Worm (Caenorhabditis elegans) whole organism, L1 larva: ENCODE measurements around the gene nlp-34.

Experiments
- C04F5.9 ChIP-seq: sonication (generic microtip); optimal IDR thresholded peaks from 2 replicates; lab custom pipeline; 2016; ENCODE audit warnings: missing genetic modification characterization, missing compliant biosample characterization
- C16A3.4 ChIP-seq: fragments of 150-350 bp; optimal IDR thresholded peaks from 2 replicates; lab custom pipeline; 2014; ENCODE audit warnings: missing biosample characterization, missing genetic modification characterization
- C34B4.2 ChIP-seq: sonication (generic microtip); optimal IDR thresholded peaks from 2 replicates; lab custom pipeline; 2017; ENCODE audit warnings: mild to moderate bottlenecking, missing genetic modification characterization, missing compliant biosample characterization
- F16B12.6 ChIP-seq: fragments of 150-350 bp; optimal IDR thresholded peaks from 2 replicates; lab custom pipeline; 2014; ENCODE audit warnings: missing biosample characterization, missing genetic modification characterization
- Y116A8C.19 ChIP-seq: sonication (generic microtip); optimal IDR thresholded peaks from 2 replicates; lab custom pipeline; 2016; ENCODE audit warnings: missing compliant biosample characterization, missing genetic modification characterization, borderline replicate concordance
- aha-1 ChIP-seq: fragments of 150-350 bp; optimal IDR thresholded peaks from 2 replicates; lab custom pipeline; 2014; ENCODE audit warnings: missing biosample characterization, missing genetic modification characterization
- alr-1 ChIP-seq: fragments of 200-800 bp; sonication (Bioruptor generic); optimal IDR thresholded peaks from 2 replicates; lab custom pipeline; 2018; ENCODE audit warnings: borderline replicate concordance, mild to moderate bottlenecking, missing genetic modification characterization, missing compliant biosample characterization
- aly-2 ChIP-seq: fragments of 150-350 bp; optimal IDR thresholded peaks from 2 replicates; lab custom pipeline; 2014; ENCODE audit warnings: missing biosample characterization, missing genetic modification characterization
- ceh-90 ChIP-seq: sonication (generic microtip); optimal IDR thresholded peaks from 2 replicates; lab custom pipeline; 2016; ENCODE audit warnings: missing genetic modification characterization, missing compliant biosample characterization
- ces-1 ChIP-seq: fragments of 150-350 bp; optimal IDR thresholded peaks from 2 replicates; lab custom pipeline; 2014; ENCODE audit warnings: missing biosample characterization, missing genetic modification reagents, missing genetic modification characterization
- egl-13 ChIP-seq: sonication (generic microtip); optimal IDR thresholded peaks from 2 replicates; lab custom pipeline; 2016; ENCODE audit warnings: missing genotype, missing genetic modification reagents, missing genetic modification characterization, missing compliant biosample characterization
- elt-3 ChIP-seq, 6 experiments: fragments of 150-350 bp in 1 of 6; sonication (generic microtip); optimal IDR thresholded peaks; 2 replicates each; lab custom pipeline; 2017 to 2018; ENCODE audit warnings: missing biosample characterization in 6 of 6, missing genetic modification characterization in 6 of 6, inconsistent platforms in 1 of 6
- fkh-4 ChIP-seq: sonication (generic microtip); optimal IDR thresholded peaks from 2 replicates; lab custom pipeline; 2016; ENCODE audit warnings: missing compliant biosample characterization, missing genetic modification characterization, borderline replicate concordance
- fkh-8 ChIP-seq: sonication (generic microtip); optimal IDR thresholded peaks from 2 replicates; lab custom pipeline; 2016; ENCODE audit warnings: mild to moderate bottlenecking, missing genetic modification characterization, missing compliant biosample characterization
- grh-1 ChIP-seq: fragments of 200-800 bp; sonication (Bioruptor generic); IDR thresholded peaks from 2 replicates; pipeline ENCODE4 v1.3.6; 2022; ENCODE audit warnings: missing genetic modification reagents, missing genetic modification characterization, missing compliant biosample characterization
- hlh-4 ChIP-seq: sonication (generic microtip); optimal IDR thresholded peaks from 2 replicates; lab custom pipeline; 2016; ENCODE audit warnings: mild to moderate bottlenecking, missing genetic modification characterization, missing compliant biosample characterization
- irx-1 ChIP-seq: sonication (generic microtip); optimal IDR thresholded peaks from 2 replicates; lab custom pipeline; 2016; ENCODE audit warnings: missing genetic modification characterization, missing compliant biosample characterization
- jun-1 ChIP-seq: fragments of 150-350 bp; optimal IDR thresholded peaks from 2 replicates; lab custom pipeline; 2014; ENCODE audit warnings: missing biosample characterization, missing genetic modification reagents, missing genetic modification characterization
- lin-14 ChIP-seq: fragments of 200-800 bp; sonication (Bioruptor generic); optimal IDR thresholded peaks from 2 replicates; lab custom pipeline; 2018; ENCODE audit warnings: mild to moderate bottlenecking, missing genetic modification characterization, moderate library complexity, missing compliant biosample characterization
- lin-35 ChIP-seq, 2 experiments: fragments of 150-350 bp; optimal IDR thresholded peaks; 2 replicates each; lab custom pipeline; 2014; ENCODE audit warnings: missing biosample characterization in 2 of 2, missing genetic modification characterization in 2 of 2, missing genetic modification reagents in 2 of 2
- lin-39 ChIP-seq: fragments of 150-350 bp; optimal IDR thresholded peaks from 2 replicates; lab custom pipeline; 2014; ENCODE audit warnings: missing biosample characterization, missing genetic modification reagents, missing genetic modification characterization
- lir-3 ChIP-seq: sonication (generic microtip); optimal IDR thresholded peaks from 2 replicates; lab custom pipeline; 2016; ENCODE audit warnings: mild to moderate bottlenecking, missing genetic modification characterization, moderate library complexity, missing compliant biosample characterization; ENCODE audit not compliant: poor library complexity
- mab-9 ChIP-seq: fragments of 200-800 bp; sonication (Bioruptor generic); IDR thresholded peaks from 2 replicates; pipeline ENCODE4 v1.3.6; 2022; ENCODE audit warnings: missing genetic modification reagents, missing genetic modification characterization, missing compliant biosample characterization
- mdl-1 ChIP-seq, 2 experiments: fragments of 150-350 bp; optimal IDR thresholded peaks; 2 replicates each; lab custom pipeline; 2014 to 2017; ENCODE audit warnings: missing biosample characterization in 2 of 2, missing genetic modification characterization in 2 of 2, inconsistent platforms in 1 of 2
- mef-2 ChIP-seq: fragments of 150-350 bp; optimal IDR thresholded peaks from 2 replicates; lab custom pipeline; 2014; ENCODE audit warnings: missing biosample characterization, missing genetic modification characterization
- mep-1 ChIP-seq: fragments of 150-350 bp; optimal IDR thresholded peaks from 2 replicates; lab custom pipeline; 2014; ENCODE audit warnings: missing biosample characterization, missing genetic modification characterization
- nhr-11 ChIP-seq: fragments of 150-350 bp; optimal IDR thresholded peaks from 2 replicates; lab custom pipeline; 2014; ENCODE audit warnings: missing biosample characterization, missing genetic modification characterization
- nhr-12 ChIP-seq: sonication (generic microtip); optimal IDR thresholded peaks from 2 replicates; lab custom pipeline; 2017; ENCODE audit warnings: missing biosample characterization, missing genetic modification characterization
- nhr-19 ChIP-seq: fragments of 200-800 bp; sonication (Bioruptor generic); conservative IDR thresholded peaks from 2 replicates; pipeline ENCODE4 v1.3.6; 2022; ENCODE audit warnings: missing genetic modification characterization, missing compliant biosample characterization
- nhr-237 ChIP-seq: fragments of 150-350 bp; optimal IDR thresholded peaks from 2 replicates; lab custom pipeline; 2014; ENCODE audit warnings: missing biosample characterization, missing genetic modification characterization
- nhr-47 ChIP-seq: sonication (generic microtip); optimal IDR thresholded peaks from 2 replicates; lab custom pipeline; 2016; ENCODE audit warnings: mild to moderate bottlenecking, missing genetic modification characterization, moderate library complexity, missing compliant biosample characterization
- nhr-71 ChIP-seq: sonication (generic microtip); optimal IDR thresholded peaks from 2 replicates; lab custom pipeline; 2016; ENCODE audit warnings: mild to moderate bottlenecking, missing genetic modification characterization, moderate library complexity, missing compliant biosample characterization
- nhr-76 ChIP-seq: sonication (generic microtip); optimal IDR thresholded peaks from 2 replicates; lab custom pipeline; 2017; ENCODE audit warnings: missing biosample characterization, missing genetic modification characterization
- nhr-85 ChIP-seq: sonication (generic microtip); peaks from one replicate; lab custom pipeline; 2016; ENCODE audit warnings: missing genetic modification characterization, inconsistent platforms, missing compliant biosample characterization
- nhr-90 ChIP-seq: sonication (generic microtip); optimal IDR thresholded peaks from 2 replicates; lab custom pipeline; 2016; ENCODE audit warnings: mild to moderate bottlenecking, missing genetic modification characterization, missing compliant biosample characterization; ENCODE audit not compliant: poor library complexity
- rnt-1 ChIP-seq: sonication (generic microtip); optimal IDR thresholded peaks from 2 replicates; lab custom pipeline; 2016; ENCODE audit warnings: mild to moderate bottlenecking, missing genetic modification characterization, moderate library complexity, missing compliant biosample characterization
- snpc-4 ChIP-seq: fragments of 150-350 bp; optimal IDR thresholded peaks from 2 replicates; lab custom pipeline; 2014; ENCODE audit warnings: missing biosample characterization, missing genetic modification characterization
- snu-23 ChIP-seq: sonication (generic microtip); optimal IDR thresholded peaks from 2 replicates; lab custom pipeline; 2016; ENCODE audit warnings: missing genetic modification characterization, missing compliant biosample characterization
- sup-37 ChIP-seq: fragments of 200-800 bp; sonication (Bioruptor generic); optimal IDR thresholded peaks from 2 replicates; lab custom pipeline; 2018; ENCODE audit warnings: mild to moderate bottlenecking, missing genetic modification characterization, missing compliant biosample characterization
- swsn-7 ChIP-seq: sonication (generic microtip); optimal IDR thresholded peaks from 2 replicates; lab custom pipeline; 2016; ENCODE audit warnings: missing genetic modification characterization, missing compliant biosample characterization
- tbx-2 ChIP-seq: sonication (generic microtip); optimal IDR thresholded peaks from 2 replicates; lab custom pipeline; 2016; ENCODE audit warnings: missing genetic modification characterization, missing compliant biosample characterization
- tlp-1 ChIP-seq: fragments of 150-350 bp; optimal IDR thresholded peaks from 2 replicates; lab custom pipeline; 2014; ENCODE audit warnings: missing biosample characterization, missing genetic modification characterization
- unc-30 ChIP-seq: sonication (generic microtip); optimal IDR thresholded peaks from 2 replicates; lab custom pipeline; 2017; ENCODE audit warnings: missing biosample characterization, missing genetic modification characterization
- unc-62 ChIP-seq: fragments of 150-350 bp; optimal IDR thresholded peaks from 2 replicates; lab custom pipeline; 2014; ENCODE audit warnings: missing biosample characterization, missing genetic modification reagents, missing genetic modification characterization
- unc-86 ChIP-seq: sonication (generic microtip); optimal IDR thresholded peaks from 2 replicates; lab custom pipeline; 2016; ENCODE audit warnings: missing genetic modification characterization, missing compliant biosample characterization
- vab-15 ChIP-seq: sonication (generic microtip); optimal IDR thresholded peaks from 2 replicates; lab custom pipeline; 2017; ENCODE audit warnings: missing genotype, mild to moderate bottlenecking, missing genetic modification characterization, missing compliant biosample characterization
- zag-1 ChIP-seq: fragments of 150-350 bp; optimal IDR thresholded peaks from 2 replicates; lab custom pipeline; 2014; ENCODE audit warnings: missing biosample characterization, missing genetic modification characterization
- zip-4 ChIP-seq: fragments of 200-800 bp; sonication (Bioruptor generic); optimal IDR thresholded peaks from 2 replicates; lab custom pipeline; 2018; ENCODE audit warnings: mild to moderate bottlenecking, missing genetic modification characterization, moderate library complexity, missing compliant biosample characterization
- ztf-11 ChIP-seq, 2 experiments: sonication (generic microtip); optimal IDR thresholded peaks; 2 replicates each; lab custom pipeline; 2016 to 2017; ENCODE audit warnings: missing genetic modification characterization in 2 of 2, missing biosample characterization in 1 of 2, missing compliant biosample characterization in 1 of 2
- ztf-4 ChIP-seq: fragments of 150-350 bp; optimal IDR thresholded peaks from 2 replicates; lab custom pipeline; 2014; ENCODE audit warnings: missing biosample characterization, missing genetic modification characterization

The nlp-34 gene

ce11 chrV:3979819-3980218 is 885 bp upstream of the nlp-34 start, which contains the start of gene nlp-31 (continued):
- TF ChIP-seq fkh-8 (no peak), mep-1 (tag; lab: Kevin White, UChicago) (peak; percentile 10), zag-1 (tag; lab: Kevin White, UChicago) (no peak), unc-86 (tag; lab: Kevin White, UChicago) (no peak), ztf-4 (peak; percentile 27), nhr-47 (tag; lab: Kevin White, UChicago) (no peak), tlp-1 (tag; lab: Kevin White, UChicago) (no peak), grh-1 (GFP tag; lab: Robert Waterston, UW) (no peak), unc-62 (no peak), alr-1 (tag; lab: Kevin White, UChicago) (no peak), nhr-237 (tag; lab: Kevin White, UChicago) (peak; percentile 12), nhr-11 (tag; lab: Kevin White, UChicago) (no peak), ces-1 (no peak), lin-14 (GFP tag; lab: Kevin White, UChicago) (peak; percentile 73), mab-9 (GFP tag; lab: Robert Waterston, UW) (no peak), lin-39 (tag; lab: Kevin White, UChicago) (no peak), egl-13 (tag; lab: Kevin White, UChicago) (no peak), nhr-71 (peak; percentile 80), C34B4.2 (tag; lab: Kevin White, UChicago) (no peak), ztf-11 (tag; optimal IDR thresholded peaks at IDR 0.05; lab: Kevin White, UChicago) (no peak), jun-1 (peak; percentile 23), snpc-4 (tag; lab: Kevin White, UChicago) (no peak), tbx-2 (peak; percentile 27), hlh-4 (tag; lab: Kevin White, UChicago) (no peak), rnt-1 (tag; lab: Kevin White, UChicago) (no peak), F16B12.6 (tag; lab: Kevin White, UChicago) (no peak), nhr-12 (tag; lab: Kevin White, UChicago) (no peak), nhr-85 (tag; lab: Kevin White, UChicago) (peak; percentile 97), nhr-90 (tag; lab: Kevin White, UChicago) (peak; percentile 29), ceh-90 (no peak), nhr-19 (0 out of 2 replicates have a peak, but pooled peaks have one; percentile 29), snu-23 (GFP tag; lab: Kevin White, UChicago) (peak; percentile 27), elt-3 (tag; optimal IDR thresholded peaks at IDR 0.05; lab: Kevin White, UChicago) (peak; percentile 64 to 97 (median 96)), C04F5.9 (tag; lab: Kevin White, UChicago) (no peak), unc-30 (tag; lab: Kevin White, UChicago) (no peak), nhr-76 (tag; lab: Kevin White, UChicago) (no peak), swsn-7 (tag; lab: Kevin White, UChicago) (no peak), C16A3.4 (tag; lab: Kevin White, UChicago) (no peak), zip-4 (GFP tag; lab: Kevin White, UChicago) (no peak), lin-35 (GFP tag; optimal IDR thresholded peaks at IDR 0.05; lab: Kevin White, UChicago) (peak in 1 of 2 experiments; percentile 43), aly-2 (tag; lab: Kevin White, UChicago) (no peak)

ce11 chrV:3976964-3977363 is 2.0 kb downstream of the nlp-34 start, which contains the start of gene str-83:
Gene str-83 (plus strand): TSS chrV:3977264.
- TF ChIP-seq sup-37 (GFP tag; lab: Kevin White, UChicago) (no peak), irx-1 (tag; lab: Kevin White, UChicago) (no peak), nhr-19 (no peak), snpc-4 (tag; lab: Kevin White, UChicago) (no peak), nhr-76 (tag; lab: Kevin White, UChicago) (no peak), mef-2 (tag; lab: Kevin White, UChicago) (no peak), C16A3.4 (tag; lab: Kevin White, UChicago) (no peak), alr-1 (tag; lab: Kevin White, UChicago) (no peak), lir-3 (tag; lab: Kevin White, UChicago) (no peak), swsn-7 (tag; lab: Kevin White, UChicago) (no peak), ztf-4 (no peak), vab-15 (tag; lab: Kevin White, UChicago) (no peak), fkh-4 (tag; lab: Kevin White, UChicago) (no peak), aha-1 (no peak), mdl-1 (tag; optimal IDR thresholded peaks at IDR 0.05; lab: Kevin White, UChicago) (no peak), Y116A8C.19 (no peak)
